Fruit fly (Drosophila melanogaster): ENCODE measurements around the gene CG9356.
A peak's percentile ranks its signal among the peaks of the same experiment; 100 is the strongest.

Gene CG9356

DNA sequence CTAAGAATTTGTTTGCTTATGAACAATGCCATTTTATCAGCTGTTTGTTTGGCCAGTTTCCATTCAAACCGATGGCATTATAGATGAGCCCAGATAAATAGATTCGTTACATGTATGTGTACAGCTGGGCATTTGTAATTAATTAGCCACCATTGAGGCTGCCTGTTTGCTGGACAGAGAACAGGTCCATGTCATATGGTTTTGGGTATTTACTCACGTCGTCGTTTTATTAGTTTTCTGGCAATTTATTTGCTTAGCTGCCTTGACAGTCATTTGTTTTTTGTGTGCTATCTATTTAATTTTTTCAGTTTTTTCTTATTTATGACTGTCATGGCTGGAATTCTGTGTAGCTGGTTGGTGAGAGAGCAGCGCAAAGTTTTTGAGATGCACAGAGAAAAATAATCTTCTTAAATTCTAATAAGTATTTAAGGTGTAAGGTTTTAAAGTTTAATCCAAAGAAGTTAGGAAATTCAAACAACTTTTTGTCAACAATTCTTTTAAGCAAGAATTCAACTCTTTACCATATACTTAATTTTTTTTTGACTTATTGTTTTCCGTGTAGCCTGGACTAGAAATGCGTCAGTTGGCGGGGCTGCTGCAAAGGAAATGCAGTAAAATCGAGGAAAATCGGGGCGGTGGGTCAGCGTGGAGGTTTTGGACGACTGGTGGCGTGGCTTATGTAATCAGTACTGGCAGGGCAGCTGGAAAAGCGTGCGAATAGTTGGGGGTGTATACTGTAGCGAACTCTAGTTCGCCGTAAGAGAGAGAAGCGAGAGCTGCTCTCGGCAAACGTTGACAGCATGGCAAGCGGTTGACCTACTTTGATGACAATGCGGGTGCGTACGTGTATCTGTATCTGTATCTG lies 30.7 kb upstream of the CG9356 start (continued):
- TF ChIP-seq cwo (GFP tag; optimal IDR thresholded peaks at IDR 0.05) (peak; percentile 86), br (optimal IDR thresholded peaks at IDR 0.05) (no peak), bcd (GFP tag; optimal IDR thresholded peaks at IDR 0.05) (peak; percentile 71), Asciz (GFP tag; optimal IDR thresholded peaks at IDR 0.05) (peak; percentile 74), HHEX (GFP tag; optimal IDR thresholded peaks at IDR 0.05) (peak; percentile 87), Atf-2 (GFP tag; optimal IDR thresholded peaks at IDR 0.05) (peak; percentile 67), CG6254 (GFP tag; optimal IDR thresholded peaks at IDR 0.05) (peak; percentile 70), Lim3 (GFP tag; IDR thresholded peaks at IDR 0.05) (peak; percentile 59; the same call in 1 of the 2 replicates), Hr51 (GFP tag; optimal IDR thresholded peaks at IDR 0.05) (peak; percentile 70 to 93), CG9215 (GFP tag; IDR thresholded peaks at IDR 0.05) (peak; percentile 78), CG2889 (GFP tag; IDR thresholded peaks at IDR 0.05) (peak; percentile 85), CG13296 (GFP tag; optimal IDR thresholded peaks at IDR 0.05) (peak; percentile 88), luna (GFP tag; optimal IDR thresholded peaks at IDR 0.05) (peak; percentile 71), ind (GFP tag; optimal IDR thresholded peaks at IDR 0.05) (peak; percentile 85), rib (GFP tag; IDR thresholded peaks at IDR 0.05) (peak; percentile 60; the same call in 1 of the 2 replicates), lbe (GFP tag; optimal IDR thresholded peaks at IDR 0.05) (no peak), Blimp-1 (GFP tag; optimal IDR thresholded peaks at IDR 0.05) (peak; percentile 85), ro (GFP tag; IDR thresholded peaks at IDR 0.05) (0 out of 2 replicates have a peak, but pooled peaks have one; percentile 26), Hsf (GFP tag; optimal IDR thresholded peaks at IDR 0.05) (peak; percentile 84), NC2β (GFP tag; optimal IDR thresholded peaks at IDR 0.05) (peak; percentile 62), CG5953 (GFP tag; IDR thresholded peaks at IDR 0.05) (peak; percentile 68), gcm (GFP tag; optimal IDR thresholded peaks at IDR 0.05) (peak; percentile 76), Mrtf (GFP tag; IDR thresholded peaks at IDR 0.05) (peak; percentile 88; the same call in 2 of the 3 replicates), Ets97D (GFP tag; optimal IDR thresholded peaks at IDR 0.05) (peak; percentile 61), Lhr (GFP tag; optimal IDR thresholded peaks at IDR 0.05) (peak; percentile 38), bigmax (GFP tag; optimal IDR thresholded peaks at IDR 0.05) (no peak), HmgD (GFP tag; optimal IDR thresholded peaks at IDR 0.05) (peak; percentile 45), Elba2 (GFP tag; optimal IDR thresholded peaks at IDR 0.05) (no peak), dm (GFP tag; optimal IDR thresholded peaks at IDR 0.05) (peak; percentile 73), GATAe (GFP tag; conservative IDR thresholded peaks at IDR 0.05) (peak; percentile 71), oc (tag; optimal IDR thresholded peaks at IDR 0.05) (peak; percentile 69), CG4360 (GFP tag; IDR thresholded peaks at IDR 0.05) (peak; percentile 54; the same call in 1 of the 2 replicates), jing (GFP tag; optimal IDR thresholded peaks at IDR 0.05) (no peak), bowl (GFP tag; IDR thresholded peaks at IDR 0.05) (peak; percentile 73; the same call in 1 of the 2 replicates), seq (GFP tag; IDR thresholded peaks at IDR 0.05) (peak; percentile 94), NFAT (GFP tag; IDR thresholded peaks at IDR 0.05) (peak; percentile 75), HmgZ (tag; optimal IDR thresholded peaks at IDR 0.05) (peak; percentile 78), CG15479 (GFP tag; optimal IDR thresholded peaks at IDR 0.05) (no peak), Deaf1 (tag; optimal IDR thresholded peaks at IDR 0.05) (peak; percentile 66), CG4730 (GFP tag; IDR thresholded peaks at IDR 0.05) (peak; percentile 77), al (GFP tag; IDR thresholded peaks at IDR 0.05) (peak; percentile 89), CG14965 (GFP tag; optimal IDR thresholded peaks at IDR 0.05; ENCODE audit: borderline replicate concordance) (no peak), CG4617 (GFP tag; optimal IDR thresholded peaks at IDR 0.05; ENCODE audit: borderline replicate concordance) (peak; percentile 48), CG12071 (GFP tag; optimal IDR thresholded peaks at IDR 0.05) (peak; percentile 61), cg (GFP tag; optimal IDR thresholded peaks at IDR 0.05) (peak; percentile 25), CG17802 (tag; optimal IDR thresholded peaks at IDR 0.05) (peak; percentile 35), CG15696 (tag; optimal IDR thresholded peaks at IDR 0.05) (peak; percentile 59), CG1603 (tag; optimal IDR thresholded peaks at IDR 0.05) (no peak)

Data from whole organism, embryonic.